Fruit fly (Drosophila melanogaster): ENCODE measurements around the gene sloth2.

dm6 chrX:6973340-6973739, 37.8 kb upstream of the sloth2 start, which contains the start of gene CG3040:
- peak; percentile 31 for TF ChIP-seq CG31627 (GFP tag; optimal IDR thresholded peaks at IDR 0.05)
- no peak for TF ChIP-seq Eip75B (GFP tag; optimal IDR thresholded peaks at IDR 0.05)
